Fruit fly (Drosophila melanogaster): Measurements from ENCODE around the gene Unc-76.

Unc-76 gene

dm6 chrX:2061119-2061518 lies 19.3 kb upstream of the Unc-76 start (continued):
- TF ChIP-seq dmrt11E (tag; optimal IDR thresholded peaks at IDR 0.05) (peak; percentile 10), CG10431 (GFP tag; optimal IDR thresholded peaks at IDR 0.05) (peak; percentile 47), sob (GFP tag; IDR thresholded peaks at IDR 0.05) (0 out of 2 replicates have a peak, but pooled peaks have one; percentile 34), bsh (GFP tag; optimal IDR thresholded peaks at IDR 0.05) (peak in 1 of 2 experiments; percentile 37), zen (tag; optimal IDR thresholded peaks at IDR 0.05) (peak; percentile 30), CG12236 (GFP tag; optimal IDR thresholded peaks at IDR 0.05) (peak; percentile 20), CG17359 (tag; optimal IDR thresholded peaks at IDR 0.05) (peak; percentile 49), croc (GFP tag; conservative IDR thresholded peaks at IDR 0.05) (0 out of 3 replicates have a peak, but pooled peaks have one; percentile 12)

dm6 chrX:2061849-2062248 lies 18.6 kb upstream of the Unc-76 start, which contains the start of gene Sik2:
Sik2 (minus strand) TSS chrX:2061915.
- TF ChIP-seq jing (GFP tag; optimal IDR thresholded peaks at IDR 0.05) = no peak
- TF ChIP-seq corto (GFP tag; optimal IDR thresholded peaks at IDR 0.05) = no peak
- TF ChIP-seq ci (GFP tag; IDR thresholded peaks at IDR 0.05) = no peak
- TF ChIP-seq sim (GFP tag; IDR thresholded peaks at IDR 0.05) = no peak
- peak; percentile 17; the same call in 1 of the 2 replicates for TF ChIP-seq CG32532 (GFP tag; IDR thresholded peaks at IDR 0.05)
- no peak for TF ChIP-seq pita (GFP tag; optimal IDR thresholded peaks at IDR 0.05)
- no peak for TF ChIP-seq CG4282 (GFP tag; optimal IDR thresholded peaks at IDR 0.05)
- TF ChIP-seq Ets97D (GFP tag; optimal IDR thresholded peaks at IDR 0.05) = no peak
- no peak for TF ChIP-seq croc (GFP tag; conservative IDR thresholded peaks at IDR 0.05)
- TF ChIP-seq CG6272 (GFP tag; IDR thresholded peaks at IDR 0.05) = no peak
- no peak for TF ChIP-seq fd102C (GFP tag; optimal IDR thresholded peaks at IDR 0.05)
- no peak for TF ChIP-seq dmrt11E (tag; optimal IDR thresholded peaks at IDR 0.05)
- no peak for TF ChIP-seq nerfin-1 (tag; optimal IDR thresholded peaks at IDR 0.05)
- no peak for TF ChIP-seq CG1602 (GFP tag; optimal IDR thresholded peaks at IDR 0.05)
- TF ChIP-seq CG18619 (GFP tag; optimal IDR thresholded peaks at IDR 0.05) = no peak
- TF ChIP-seq Hr3 (GFP tag; optimal IDR thresholded peaks at IDR 0.05) = no peak
- no peak for TF ChIP-seq sc (optimal IDR thresholded peaks at IDR 0.05)
- TF ChIP-seq sc (GFP tag; optimal IDR thresholded peaks at IDR 0.05) = no peak
- TF ChIP-seq B-H1 (GFP tag; IDR thresholded peaks at IDR 0.05) = no peak
- TF ChIP-seq CG2889 (GFP tag; IDR thresholded peaks at IDR 0.05) = no peak
- no peak for TF ChIP-seq Adf1 (GFP tag; IDR thresholded peaks at IDR 0.05)
- peak; percentile 25 for TF ChIP-seq pzg (GFP tag; optimal IDR thresholded peaks at IDR 0.05)
- no peak for TF ChIP-seq Fer3 (tag; optimal IDR thresholded peaks at IDR 0.05)
- TF ChIP-seq Med (GFP tag) = peak; percentile 63
- TF ChIP-seq sr (GFP tag; IDR thresholded peaks at IDR 0.05) = 0 out of 3 replicates have a peak, but pooled peaks have one; percentile 19
- TF ChIP-seq Dp (GFP tag; optimal IDR thresholded peaks at IDR 0.05) = peak; percentile 48
- TF ChIP-seq en (GFP tag; optimal IDR thresholded peaks at IDR 0.05) = no peak
- no peak for TF ChIP-seq CG2678 (tag; optimal IDR thresholded peaks at IDR 0.05)
- TF ChIP-seq CG6765 (GFP tag; optimal IDR thresholded peaks at IDR 0.05) = no peak
- no peak for TF ChIP-seq CG12769 (tag; optimal IDR thresholded peaks at IDR 0.05)
- TF ChIP-seq E2f2 (GFP tag; IDR thresholded peaks at IDR 0.05) = peak; percentile 66
- peak; percentile 18 for TF ChIP-seq Deaf1 (tag; optimal IDR thresholded peaks at IDR 0.05)
- TF ChIP-seq crol (GFP tag; IDR thresholded peaks at IDR 0.05) = 0 out of 2 replicates have a peak, but pooled peaks have one; percentile 41
- no peak for TF ChIP-seq Lhr (GFP tag; optimal IDR thresholded peaks at IDR 0.05)
- no peak for TF ChIP-seq CG13123 (GFP tag; optimal IDR thresholded peaks at IDR 0.05)
- no peak for TF ChIP-seq gt (GFP tag; IDR thresholded peaks at IDR 0.05)
- TF ChIP-seq GATAe (GFP tag; conservative IDR thresholded peaks at IDR 0.05) = no peak
- peak; percentile 88 for TF ChIP-seq ewg (GFP tag; optimal IDR thresholded peaks at IDR 0.05)
- no peak for TF ChIP-seq zfh1 (GFP tag; IDR thresholded peaks at IDR 0.05)
